Fruit fly (Drosophila melanogaster): ENCODE measurements around the gene Met75Ca.
"Not testable (repeated sequence)": the region's sequence is repeated elsewhere in the genome, so short reads cannot be mapped to it uniquely, and the experiment has no call there.

dm6 chr3L:18469518-18469917 is 2.7 kb downstream of the Met75Ca start, which contains the start of gene Met75Cb:
- not testable (repeated sequence) for TF ChIP-seq Dfd (GFP tag; optimal IDR thresholded peaks at IDR 0.05); dl (GFP tag; optimal IDR thresholded peaks at IDR 0.05; ENCODE audit: insufficient read depth in 1 of 2, partially characterized antibody in 2 of 2); pan (optimal IDR thresholded peaks at IDR 0.05); rgr (GFP tag; optimal IDR thresholded peaks at IDR 0.05); psq (GFP tag; optimal IDR thresholded peaks at IDR 0.05); usp (GFP tag; optimal IDR thresholded peaks at IDR 0.05); foxo (GFP tag; optimal IDR thresholded peaks at IDR 0.05); jim (GFP tag; optimal IDR thresholded peaks at IDR 0.05)
